Fruit fly (Drosophila melanogaster) whole organism, embryonic: ENCODE data around the gene Targ1.

Experiments
- ATbp ChIP-seq: fragments of 200-800 bp; sonication (Bioruptor generic); optimal IDR thresholded peaks from 2 replicates; lab custom pipeline; 2017; ENCODE audit warnings: missing biosample characterization, mild to moderate bottlenecking, missing genetic modification characterization, missing genetic modification reagents
- Ada2b ChIP-seq: fragments of 200-800 bp; sonication (Bioruptor generic); IDR thresholded peaks from 2 replicates; pipeline ENCODE4 v1.3.6; 2022; ENCODE audit warnings: missing biosample characterization, missing genetic modification characterization
- CG10147 ChIP-seq: fragments of 200-800 bp; sonication (Bioruptor generic); optimal IDR thresholded peaks from 2 replicates; lab custom pipeline; 2019; ENCODE audit warnings: missing biosample characterization, mild to moderate bottlenecking, missing genetic modification characterization, moderate library complexity
- CG10209 ChIP-seq: fragments of 200-800 bp; sonication (Bioruptor generic); optimal IDR thresholded peaks from 3 replicates; lab custom pipeline; 2017; ENCODE audit warnings: missing biosample characterization, mild to moderate bottlenecking, missing genetic modification characterization, missing genetic modification reagents
- CG10565 ChIP-seq: fragments of 200-800 bp; sonication (Bioruptor generic); optimal IDR thresholded peaks from 3 replicates; lab custom pipeline; 2016; ENCODE audit warnings: missing biosample characterization, mild to moderate bottlenecking, missing genetic modification characterization
- CG11723 ChIP-seq: fragments of 200-800 bp; sonication (Bioruptor generic); optimal IDR thresholded peaks from 2 replicates; lab custom pipeline; 2017; ENCODE audit warnings: missing biosample characterization, mild to moderate bottlenecking, missing genetic modification characterization
- CG12219 ChIP-seq: fragments of 200-800 bp; sonication (Bioruptor generic); optimal IDR thresholded peaks from 3 replicates; lab custom pipeline; 2018; ENCODE audit warnings: missing biosample characterization, mild to moderate bottlenecking, missing genetic modification characterization
- CG12659 ChIP-seq: fragments of 200-800 bp; sonication (Bioruptor generic); optimal IDR thresholded peaks from 3 replicates; lab custom pipeline; 2017; ENCODE audit warnings: mild to moderate bottlenecking, missing biosample characterization, missing genetic modification reagents, missing genetic modification characterization
- CG13424 ChIP-seq: fragments of 200-800 bp; sonication (Bioruptor generic); optimal IDR thresholded peaks from 2 replicates; lab custom pipeline; 2019; ENCODE audit warnings: missing biosample characterization, mild to moderate bottlenecking, missing genetic modification characterization, moderate library complexity
- CG14050 ChIP-seq: fragments of 200-800 bp; sonication (Bioruptor generic); IDR thresholded peaks from 3 replicates; pipeline ENCODE4 v1.3.6; 2022; ENCODE audit warnings: missing biosample characterization, missing genetic modification characterization
- CG16779 ChIP-seq: fragments of 200-800 bp; sonication (Bioruptor generic); IDR thresholded peaks from 2 replicates; pipeline ENCODE4 v1.3.6; 2022; ENCODE audit warnings: missing biosample characterization, missing genetic modification characterization
- CG1792 ChIP-seq: fragments of 200-800 bp; sonication (Bioruptor generic); optimal IDR thresholded peaks from 2 replicates; lab custom pipeline; 2016; ENCODE audit warnings: missing biosample characterization, missing genetic modification characterization
- CG18011 ChIP-seq: fragments of 200-800 bp; sonication (Bioruptor generic); optimal IDR thresholded peaks from 2 replicates; lab custom pipeline; 2017; ENCODE audit warnings: missing biosample characterization, missing genetic modification characterization, mild to moderate bottlenecking, moderate library complexity, missing genotype
- CG18619 ChIP-seq: fragments of 200-800 bp; sonication (Bioruptor generic); optimal IDR thresholded peaks from 3 replicates; lab custom pipeline; 2017; ENCODE audit warnings: missing biosample characterization, mild to moderate bottlenecking, missing genetic modification characterization
- CG2116 ChIP-seq: fragments of 200-800 bp; sonication (Bioruptor generic); optimal IDR thresholded peaks from 3 replicates; lab custom pipeline; 2018; ENCODE audit warnings: missing biosample characterization, mild to moderate bottlenecking, missing genetic modification characterization
- CG3065 ChIP-seq: fragments of 200-800 bp; sonication (Bioruptor generic); optimal IDR thresholded peaks from 2 replicates; lab custom pipeline; 2016; ENCODE audit warnings: missing biosample characterization, missing genetic modification characterization
- CG7357 ChIP-seq: fragments of 200-800 bp; sonication (Bioruptor generic); IDR thresholded peaks from 3 replicates; pipeline ENCODE4 v1.3.6; 2022; ENCODE audit warnings: missing biosample characterization, missing genetic modification characterization
- CG9437 ChIP-seq: fragments of 200-800 bp; sonication (Bioruptor generic); optimal IDR thresholded peaks from 2 replicates; lab custom pipeline; 2018; ENCODE audit warnings: missing biosample characterization, mild to moderate bottlenecking, missing genetic modification characterization
- CG9876 ChIP-seq: fragments of 200-800 bp; sonication (Bioruptor generic); optimal IDR thresholded peaks from 2 replicates; lab custom pipeline; 2016; ENCODE audit warnings: missing biosample characterization, missing genetic modification characterization
- Dbx ChIP-seq: fragments of 200-800 bp; sonication (Bioruptor generic); IDR thresholded peaks from 3 replicates; pipeline ENCODE4 v1.3.6; 2022; ENCODE audit warnings: missing biosample characterization, missing genetic modification characterization
- Dip2 ChIP-seq: fragments of 200-800 bp; sonication (Bioruptor generic); IDR thresholded peaks from 2 replicates; pipeline ENCODE4 v1.3.6; 2022; ENCODE audit warnings: missing biosample characterization, missing genetic modification characterization
- E2f1 ChIP-seq: fragments of 200-800 bp; sonication (Bioruptor generic); IDR thresholded peaks from 2 replicates; pipeline ENCODE4 v1.3.6; 2022; ENCODE audit warnings: missing biosample characterization, missing genetic modification characterization
- Fer3 ChIP-seq: fragments of 200-800 bp; sonication (Bioruptor generic); optimal IDR thresholded peaks from 2 replicates; lab custom pipeline; 2018; ENCODE audit warnings: missing biosample characterization, mild to moderate bottlenecking, missing genetic modification characterization, moderate library complexity
- Med ChIP-seq: fragments of 200-800 bp; sonication (Bioruptor generic); peaks from one replicate; lab custom pipeline; 2016; ENCODE audit warnings: missing biosample characterization, missing genetic modification characterization, mild to moderate bottlenecking, inconsistent platforms, moderate library complexity
- NfI ChIP-seq: fragments of 200-800 bp; sonication (Bioruptor generic); optimal IDR thresholded peaks from 3 replicates; lab custom pipeline; 2018; ENCODE audit warnings: missing biosample characterization, mild to moderate bottlenecking, missing genetic modification characterization, moderate library complexity
- Oli ChIP-seq: fragments of 200-800 bp; sonication (Bioruptor generic); optimal IDR thresholded peaks from 2 replicates; lab custom pipeline; 2018; ENCODE audit warnings: missing biosample characterization, mild to moderate bottlenecking, missing genetic modification characterization, moderate library complexity
- Side ChIP-seq: fragments of 200-800 bp; sonication (Bioruptor generic); optimal IDR thresholded peaks from 2 replicates; lab custom pipeline; 2016; ENCODE audit warnings: missing biosample characterization, missing genetic modification characterization
- Ssrp ChIP-seq: fragments of 200-800 bp; sonication (Bioruptor generic); optimal IDR thresholded peaks from 2 replicates; lab custom pipeline; 2018; ENCODE audit warnings: missing biosample characterization, mild to moderate bottlenecking, missing genetic modification characterization, moderate library complexity
- abd-A ChIP-seq: fragments of 200-800 bp; sonication (Bioruptor generic); optimal IDR thresholded peaks from 3 replicates; lab custom pipeline; 2019; ENCODE audit warnings: missing biosample characterization, mild to moderate bottlenecking, missing genetic modification characterization, moderate library complexity
- az2 ChIP-seq: fragments of 200-800 bp; sonication (Bioruptor generic); optimal IDR thresholded peaks from 3 replicates; lab custom pipeline; 2016; ENCODE audit warnings: missing biosample characterization, missing genetic modification characterization
- bbx ChIP-seq: fragments of 200-800 bp; sonication (Bioruptor generic); IDR thresholded peaks from 2 replicates; pipeline ENCODE4 v1.3.6; 2022; ENCODE audit warnings: missing biosample characterization, missing genetic modification characterization; ENCODE audit not compliant: partially characterized antibody
- cas ChIP-seq: fragments of 200-800 bp; sonication (Bioruptor generic); IDR thresholded peaks from 2 replicates; pipeline ENCODE4 v1.3.6; 2022; ENCODE audit warnings: missing biosample characterization, missing genetic modification characterization
- chif ChIP-seq, 2 experiments: fragments of 200-800 bp; sonication (Bioruptor generic); optimal IDR thresholded peaks; 3 replicates each; lab custom pipeline; 2016; ENCODE audit warnings: missing biosample characterization in 2 of 2, missing genetic modification characterization in 2 of 2
- da ChIP-seq: fragments of 200-800 bp; sonication (Bioruptor generic); optimal IDR thresholded peaks from 2 replicates; lab custom pipeline; 2016; ENCODE audit warnings: missing biosample characterization, missing genetic modification characterization
- dan ChIP-seq: fragments of 200-800 bp; sonication (Bioruptor generic); IDR thresholded peaks from 2 replicates; pipeline ENCODE4 v1.3.6; 2022; ENCODE audit warnings: missing biosample characterization, missing genetic modification characterization
- dm ChIP-seq: fragments of 200-800 bp; sonication (Bioruptor generic); optimal IDR thresholded peaks from 3 replicates; lab custom pipeline; 2016; ENCODE audit warnings: missing biosample characterization, missing genetic modification characterization
- dmrt11E ChIP-seq: fragments of 200-800 bp; sonication (Bioruptor generic); optimal IDR thresholded peaks from 3 replicates; lab custom pipeline; 2018; ENCODE audit warnings: missing biosample characterization, mild to moderate bottlenecking, missing genetic modification characterization, moderate library complexity
- fd64A ChIP-seq: fragments of 200-800 bp; sonication (Bioruptor generic); optimal IDR thresholded peaks from 3 replicates; lab custom pipeline; 2018; ENCODE audit warnings: missing biosample characterization, mild to moderate bottlenecking, missing genetic modification characterization
- peb ChIP-seq: fragments of 200-800 bp; sonication (Bioruptor generic); IDR thresholded peaks from 2 replicates; pipeline ENCODE4 v1.3.6; 2022; ENCODE audit warnings: missing biosample characterization, missing genetic modification characterization
- pum ChIP-seq: fragments of 200-800 bp; sonication (Bioruptor generic); optimal IDR thresholded peaks from 2 replicates; lab custom pipeline; 2016; ENCODE audit warnings: missing biosample characterization, missing genetic modification characterization
- ranshi ChIP-seq: fragments of 200-800 bp; sonication (Bioruptor generic); IDR thresholded peaks from 2 replicates; pipeline ENCODE4 v1.3.6; 2022; ENCODE audit warnings: missing biosample characterization, missing genetic modification characterization
- sc ChIP-seq, 3 experiments: fragments of >200 bp in 2 of 3; fragments of 200-800 bp in 1 of 3; sonication (Bioruptor generic) in 1 of 3; optimal IDR thresholded peaks; 2 replicates in 2 of 3; 3 replicates in 1 of 3; lab custom pipeline; 2017; ENCODE audit warnings: mild to moderate bottlenecking in 1 of 3, missing biosample characterization in 1 of 3, missing genetic modification characterization in 1 of 3, missing genetic modification reagents in 1 of 3
- schlank ChIP-seq: fragments of 200-800 bp; sonication (Bioruptor generic); optimal IDR thresholded peaks from 2 replicates; lab custom pipeline; 2018; ENCODE audit warnings: missing biosample characterization, mild to moderate bottlenecking, missing genetic modification characterization
- ttk ChIP-seq: fragments of 200-800 bp; sonication (Bioruptor generic); IDR thresholded peaks from 2 replicates; pipeline ENCODE4 v2.1.2; 2022; ENCODE audit warnings: missing biosample characterization, missing genetic modification characterization

Targ1 gene

dm6 chr3L:21176935-21177581, 25.6 kb downstream of the Targ1 start (continued):
- TF ChIP-seq CG11723 (GFP tag; lab: Kevin White, UChicago) = no peak
- no peak for TF ChIP-seq CG10565 (GFP tag; lab: Kevin White, UChicago)
- TF ChIP-seq bbx (GFP tag; lab: Robert Waterston, UW) = no peak
- peak; percentile 68 for TF ChIP-seq E2f1 (GFP tag; lab: Robert Waterston, UW)
- TF ChIP-seq Dip2 (GFP tag; lab: Robert Waterston, UW) = no peak
- peak; percentile 8 for TF ChIP-seq CG1792 (GFP tag; lab: Kevin White, UChicago)
- peak; percentile 58 for TF ChIP-seq CG10147 (GFP tag; lab: Kevin White, UChicago)
- TF ChIP-seq ttk (GFP tag; lab: Robert Waterston, UW) = peak; percentile 49; the same call in 1 of the 2 replicates
- TF ChIP-seq schlank (tag; lab: Kevin White, UChicago) = peak; percentile 40
- peak; percentile 65; the same call in 1 of the 2 replicates for TF ChIP-seq ranshi (GFP tag; lab: Robert Waterston, UW)
- TF ChIP-seq NfI (GFP tag; lab: Kevin White, UChicago) = peak; percentile 61
- peak; percentile 89 for TF ChIP-seq Dbx
- peak; percentile 51; the same call in 2 of the 3 replicates for TF ChIP-seq CG7357
- TF ChIP-seq CG16779 (GFP tag; lab: Robert Waterston, UW) = 0 out of 2 replicates have a peak, but pooled peaks have one; percentile 20
- TF ChIP-seq CG18011 (GFP tag; lab: Kevin White, UChicago) = peak; percentile 43
- no peak for TF ChIP-seq CG9437 (GFP tag; lab: Kevin White, UChicago)
- peak; percentile 52 for TF ChIP-seq Oli (tag; lab: Kevin White, UChicago)
- peak; percentile 71 for TF ChIP-seq CG18619 (GFP tag; lab: Kevin White, UChicago)
- TF ChIP-seq CG12219 = peak; percentile 49
- peak; percentile 83 for TF ChIP-seq Fer3 (tag; lab: Kevin White, UChicago)
- peak; percentile 73 for TF ChIP-seq Ada2b (GFP tag; lab: Robert Waterston, UW)
- TF ChIP-seq CG2116 (GFP tag; lab: Kevin White, UChicago) = peak; percentile 36
- TF ChIP-seq peb (GFP tag; lab: Robert Waterston, UW) = no peak
- TF ChIP-seq CG14050 (GFP tag; lab: Robert Waterston, UW) = peak; percentile 53; the same call in 1 of the 3 replicates
- TF ChIP-seq dm (GFP tag; lab: Kevin White, UChicago) = no peak
- TF ChIP-seq da (GFP tag; lab: Kevin White, UChicago) = no peak
- no peak for TF ChIP-seq fd64A (GFP tag; lab: Kevin White, UChicago)
- peak; percentile 12 for TF ChIP-seq Ssrp (tag; lab: Kevin White, UChicago)
- no peak for TF ChIP-seq Side
- peak; percentile 57 for TF ChIP-seq CG13424 (tag; lab: Kevin White, UChicago)
- no peak for TF ChIP-seq dan (GFP tag; lab: Robert Waterston, UW)
- TF ChIP-seq CG9876 (GFP tag; lab: Kevin White, UChicago) = no peak
- TF ChIP-seq cas (GFP tag; lab: Robert Waterston, UW) = peak; percentile 52; the same call in 1 of the 2 replicates
- TF ChIP-seq Med (GFP tag; lab: Kevin White, UChicago) = peak; percentile 90
- no peak for TF ChIP-seq ATbp (GFP tag; lab: Kevin White, UChicago)
- TF ChIP-seq abd-A = peak; percentile 75
- peak; percentile 47 for TF ChIP-seq az2 (GFP tag; lab: Kevin White, UChicago)
- peak; percentile 37 for TF ChIP-seq pum (GFP tag; lab: Kevin White, UChicago)
- TF ChIP-seq dmrt11E (tag; lab: Kevin White, UChicago) = no peak
- peak; percentile 69 for TF ChIP-seq CG10209 (GFP tag; lab: Kevin White, UChicago)
- TF ChIP-seq sc (optimal IDR thresholded peaks at IDR 0.05; lab: Kevin White, UChicago) = no peak
- no peak for TF ChIP-seq sc (GFP tag; optimal IDR thresholded peaks at IDR 0.05; lab: Kevin White, UChicago)
- peak; percentile 73 for TF ChIP-seq CG12659 (GFP tag; lab: Kevin White, UChicago)
- TF ChIP-seq chif (GFP tag; optimal IDR thresholded peaks at IDR 0.05; lab: Kevin White, UChicago) = peak; percentile 16 to 28
- TF ChIP-seq CG3065 = no peak
